Fruit fly (Drosophila melanogaster) whole organism, adult: ENCODE results near the gene Tsp66E.

ENCODE experiments used
- CG11617 ChIP-seq: fragments of 200-800 bp; sonication (Bioruptor generic); optimal IDR thresholded peaks from 2 replicates; lab custom pipeline; 2017; ENCODE audit warnings: mild to moderate bottlenecking, missing biosample characterization, missing genetic modification reagents, missing genetic modification characterization
- CG12768 ChIP-seq: fragments of 200-800 bp; sonication (Bioruptor generic); optimal IDR thresholded peaks from 2 replicates; lab custom pipeline; 2017; ENCODE audit warnings: missing biosample characterization, missing genetic modification characterization, mild to moderate bottlenecking, moderate library complexity, missing genetic modification reagents
- CG1620 ChIP-seq: fragments of 200-800 bp; sonication (Bioruptor generic); optimal IDR thresholded peaks from 2 replicates; lab custom pipeline; 2016; ENCODE audit warnings: missing biosample characterization, missing genetic modification characterization
- CG5204 ChIP-seq: fragments of 200-800 bp; sonication (Bioruptor generic); optimal IDR thresholded peaks from 2 replicates; lab custom pipeline; 2016; ENCODE audit warnings: missing biosample characterization, missing genetic modification characterization
- CG7045 ChIP-seq: fragments of 200-800 bp; sonication (Bioruptor generic); optimal IDR thresholded peaks from 2 replicates; lab custom pipeline; 2017; ENCODE audit warnings: missing biosample characterization, mild to moderate bottlenecking, missing genetic modification characterization
- Crg-1 ChIP-seq: fragments of 200-800 bp; sonication (Bioruptor generic); optimal IDR thresholded peaks from 2 replicates; lab custom pipeline; 2016; ENCODE audit warnings: missing biosample characterization, missing genetic modification characterization
- Hr96 ChIP-seq: fragments of 200-800 bp; sonication (Bioruptor generic); optimal IDR thresholded peaks from 2 replicates; lab custom pipeline; 2016; ENCODE audit warnings: missing biosample characterization, missing genetic modification characterization
- Mnt ChIP-seq: fragments of 200-800 bp; sonication (Bioruptor generic); optimal IDR thresholded peaks from 2 replicates; lab custom pipeline; 2016; ENCODE audit warnings: missing biosample characterization, mild to moderate bottlenecking, missing genetic modification characterization
- bab1 ChIP-seq: fragments of 200-800 bp; sonication (Bioruptor generic); optimal IDR thresholded peaks from 3 replicates; lab custom pipeline; 2019; ENCODE audit warnings: missing biosample characterization, mild to moderate bottlenecking, missing genetic modification characterization, moderate library complexity
- cic ChIP-seq: fragments of 200-800 bp; sonication (Bioruptor generic); optimal IDR thresholded peaks from 2 replicates; lab custom pipeline; 2017; ENCODE audit warnings: missing biosample characterization, mild to moderate bottlenecking, missing genetic modification characterization, moderate library complexity
- cnc ChIP-seq, 2 experiments: fragments of >200 bp; optimal IDR thresholded peaks; 2 replicates each; lab custom pipeline; 2017
- ovo ChIP-seq: fragments of 200-800 bp; sonication (Bioruptor generic); optimal IDR thresholded peaks from 2 replicates; lab custom pipeline; 2016; ENCODE audit warnings: missing biosample characterization, missing genetic modification characterization

DNA sequence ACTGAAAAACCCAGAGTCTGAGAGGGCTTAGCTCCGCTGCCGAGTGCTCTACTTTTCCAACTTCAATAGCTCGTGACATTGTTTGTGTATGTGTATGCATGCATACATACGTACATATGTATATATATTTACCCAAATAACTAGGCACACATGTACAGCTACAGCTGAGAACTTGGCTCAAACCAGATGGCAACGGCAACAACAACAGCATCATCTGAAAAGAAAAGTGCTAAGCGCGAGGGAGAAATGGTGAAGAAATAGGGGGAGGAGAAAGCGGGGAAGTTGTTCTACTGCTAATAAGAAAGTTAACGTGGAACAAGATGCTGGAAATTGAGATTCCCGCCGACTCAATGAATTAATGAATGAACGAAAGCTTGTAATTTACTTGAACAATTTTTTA lies 12.7 kb downstream of the Tsp66E start:
- TF ChIP-seq CG1620 (GFP tag; lab: Kevin White, UChicago) (no peak), bab1 (GFP tag; lab: Kevin White, UChicago) (no peak), CG5204 (no peak), ovo (GFP tag; lab: Kevin White, UChicago) (no peak), cic (GFP tag; lab: Kevin White, UChicago) (no peak), Mnt (GFP tag; lab: Kevin White, UChicago) (no peak), Hr96 (GFP tag; lab: Kevin White, UChicago) (no peak), cnc (optimal IDR thresholded peaks at IDR 0.05; lab: Kevin White, UChicago) (no peak), Crg-1 (GFP tag; lab: Kevin White, UChicago) (no peak), CG12768 (no peak), CG7045 (no peak), CG11617 (GFP tag; lab: Kevin White, UChicago) (no peak)
